Fruit fly (Drosophila melanogaster): ENCODE data around the gene tow.

tow gene

dm6 chr3L:6913823-6914222 lies 28.8 kb upstream of the tow start:
- TF ChIP-seq dsf (GFP tag; optimal IDR thresholded peaks at IDR 0.05; ENCODE audit: borderline replicate concordance) (no peak), tai (GFP tag; optimal IDR thresholded peaks at IDR 0.05) (no peak), Dfd (GFP tag; optimal IDR thresholded peaks at IDR 0.05) (no peak), CrebA (GFP tag; optimal IDR thresholded peaks at IDR 0.05; ENCODE audit: borderline replicate concordance) (no peak)

- TF ChIP-seq OdsH (GFP tag; optimal IDR thresholded peaks at IDR 0.05) = no peak
- no peak for TF ChIP-seq ey (GFP tag; optimal IDR thresholded peaks at IDR 0.05)
- TF ChIP-seq CG32264 (GFP tag; optimal IDR thresholded peaks at IDR 0.05) = no peak
- TF ChIP-seq Rel (GFP tag; optimal IDR thresholded peaks at IDR 0.05) = no peak
- TF ChIP-seq Rel (tag; optimal IDR thresholded peaks at IDR 0.05) = peak; percentile 67
These were observed 27.9 kb upstream of the tow start, which contains the start of gene Prat2 for dm6 chr3L:6914776-6915175. Gene Prat2 (minus strand): TSS chr3L:6914876.

dm6 chr3L:6919213-6919612 lies 23.4 kb upstream of the tow start:
- TF ChIP-seq Sp1 (GFP tag; optimal IDR thresholded peaks at IDR 0.05) = no peak
- TF ChIP-seq Myc (optimal IDR thresholded peaks at IDR 0.05) = no peak
- TF ChIP-seq fru (GFP tag; optimal IDR thresholded peaks at IDR 0.05) = no peak

- no peak for TF ChIP-seq GATAd (GFP tag; optimal IDR thresholded peaks at IDR 0.05)
- no peak for TF ChIP-seq foxo (GFP tag; optimal IDR thresholded peaks at IDR 0.05)
- TF ChIP-seq Dfd (GFP tag; optimal IDR thresholded peaks at IDR 0.05) = peak; percentile 10
- peak; percentile 29 for TF ChIP-seq N (GFP tag; optimal IDR thresholded peaks at IDR 0.05)
These were observed 16.8 kb upstream of the tow start for dm6 chr3L:6925843-6926242.

- TF ChIP-seq br (GFP tag; optimal IDR thresholded peaks at IDR 0.05) (no peak), sv (GFP tag; optimal IDR thresholded peaks at IDR 0.05) (no peak), Abd-B (GFP tag; optimal IDR thresholded peaks at IDR 0.05) (no peak), CG32264 (GFP tag; optimal IDR thresholded peaks at IDR 0.05) (no peak), pan (optimal IDR thresholded peaks at IDR 0.05) (no peak), Hr78 (GFP tag; optimal IDR thresholded peaks at IDR 0.05) (no peak), Hr83 (GFP tag; optimal IDR thresholded peaks at IDR 0.05; ENCODE audit: poor library complexity, severe bottlenecking) (no peak), lola (GFP tag; optimal IDR thresholded peaks at IDR 0.05) (no peak), Hnf4 (GFP tag; optimal IDR thresholded peaks at IDR 0.05) (no peak), jim (GFP tag; optimal IDR thresholded peaks at IDR 0.05) (no peak), Jra (GFP tag; optimal IDR thresholded peaks at IDR 0.05) (no peak), HLH106 (tag; optimal IDR thresholded peaks at IDR 0.05) (no peak), GATAd (GFP tag; optimal IDR thresholded peaks at IDR 0.05) (no peak), Myc (optimal IDR thresholded peaks at IDR 0.05) (no peak), CG9705 (GFP tag; optimal IDR thresholded peaks at IDR 0.05) (no peak), h (GFP tag; optimal IDR thresholded peaks at IDR 0.05) (no peak), Mio (GFP tag; optimal IDR thresholded peaks at IDR 0.05) (no peak), ey (GFP tag; optimal IDR thresholded peaks at IDR 0.05) (no peak), fru (GFP tag; optimal IDR thresholded peaks at IDR 0.05) (no peak), dsf (GFP tag; optimal IDR thresholded peaks at IDR 0.05; ENCODE audit: borderline replicate concordance) (no peak)
These were observed 10.8 kb upstream of the tow start, which contains the start of gene CG45413 for dm6 chr3L:6931850-6932249. Gene CG45413 (minus strand): TSS chr3L:6931950.

- TF ChIP-seq Dfd (GFP tag; optimal IDR thresholded peaks at IDR 0.05) (no peak), sage (GFP tag; optimal IDR thresholded peaks at IDR 0.05) (no peak), GATAd (GFP tag; optimal IDR thresholded peaks at IDR 0.05) (no peak), dmrt93B (GFP tag; optimal IDR thresholded peaks at IDR 0.05) (no peak), CG32264 (GFP tag; optimal IDR thresholded peaks at IDR 0.05) (no peak), brk (GFP tag; optimal IDR thresholded peaks at IDR 0.05) (no peak), psq (GFP tag; optimal IDR thresholded peaks at IDR 0.05) (no peak), jim (GFP tag; optimal IDR thresholded peaks at IDR 0.05) (no peak), Mio (GFP tag; optimal IDR thresholded peaks at IDR 0.05) (no peak), lola (GFP tag; optimal IDR thresholded peaks at IDR 0.05) (no peak), dl (GFP tag; optimal IDR thresholded peaks at IDR 0.05; ENCODE audit: insufficient read depth in 1 of 2, partially characterized antibody in 2 of 2) (no peak), CrebA (GFP tag; optimal IDR thresholded peaks at IDR 0.05; ENCODE audit: borderline replicate concordance) (no peak)
These were observed 10.0 kb upstream of the tow start, which contains the start of gene CG14820 for dm6 chr3L:6932626-6933025. Gene CG14820 (plus strand): TSS chr3L:6932926.
